Worm (Caenorhabditis elegans) whole organism, L3 larva: Measurements from ENCODE around the gene R05G6.9.

Source experiments
- fos-1 ChIP-seq: fragments of 150-350 bp; optimal IDR thresholded peaks from 2 replicates; lab custom pipeline; 2014; ENCODE audit warnings: missing biosample characterization, missing genetic modification characterization
- nhr-23 ChIP-seq: fragments of 150-350 bp; optimal IDR thresholded peaks from 2 replicates; lab custom pipeline; 2014; ENCODE audit warnings: missing biosample characterization, missing genetic modification reagents, missing genetic modification characterization
- nhr-237 ChIP-seq: fragments of 150-350 bp; optimal IDR thresholded peaks from 2 replicates; lab custom pipeline; 2014; ENCODE audit warnings: missing biosample characterization, missing genetic modification characterization
- nhr-28 ChIP-seq: fragments of 150-350 bp; optimal IDR thresholded peaks from 2 replicates; lab custom pipeline; 2014; ENCODE audit warnings: missing biosample characterization, missing genetic modification characterization

DNA sequence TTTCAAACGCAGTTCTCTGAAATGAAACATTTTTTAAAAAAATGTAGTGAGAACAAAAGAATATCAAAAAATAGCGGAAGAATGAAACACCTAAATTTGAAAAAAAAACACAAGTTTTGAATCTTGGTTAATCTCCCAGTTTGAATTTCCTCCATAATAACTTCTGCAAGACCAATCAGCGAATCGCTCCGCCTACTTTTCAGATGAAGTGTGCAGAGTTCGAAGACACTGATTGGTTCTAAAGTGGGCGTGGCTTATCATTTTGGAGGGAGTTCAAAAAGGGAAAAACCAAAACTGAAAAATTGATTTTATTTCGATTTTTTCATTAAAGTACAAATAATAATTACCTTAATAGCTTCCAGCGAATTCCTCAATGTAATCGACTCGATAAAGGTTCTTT is 5.2 kb downstream of the R05G6.9 start:
- TF ChIP-seq nhr-237 (tag; lab: Kevin White, UChicago) (no peak), nhr-28 (tag; lab: Kevin White, UChicago) (no peak), fos-1 (tag; lab: Kevin White, UChicago) (no peak), nhr-23 (tag; lab: Kevin White, UChicago) (no peak)
